Fruit fly (Drosophila melanogaster) S2 (cell line): Measurements from ENCODE around the gene CG17065.
"Not testable (repeated sequence)": the region's sequence is repeated elsewhere in the genome, so short reads cannot be mapped to it uniquely, and the experiment has no call there.

ENCODE experiments used
- CG8478 ChIP-seq: fragments of >200 bp; optimal IDR thresholded peaks from 2 replicates; lab custom pipeline; 2018
- CTCF ChIP-seq, 2 experiments: fragments of >200 bp; optimal IDR thresholded peaks; 2 replicates each; lab custom pipeline; 2018

The CG17065 gene

DNA sequence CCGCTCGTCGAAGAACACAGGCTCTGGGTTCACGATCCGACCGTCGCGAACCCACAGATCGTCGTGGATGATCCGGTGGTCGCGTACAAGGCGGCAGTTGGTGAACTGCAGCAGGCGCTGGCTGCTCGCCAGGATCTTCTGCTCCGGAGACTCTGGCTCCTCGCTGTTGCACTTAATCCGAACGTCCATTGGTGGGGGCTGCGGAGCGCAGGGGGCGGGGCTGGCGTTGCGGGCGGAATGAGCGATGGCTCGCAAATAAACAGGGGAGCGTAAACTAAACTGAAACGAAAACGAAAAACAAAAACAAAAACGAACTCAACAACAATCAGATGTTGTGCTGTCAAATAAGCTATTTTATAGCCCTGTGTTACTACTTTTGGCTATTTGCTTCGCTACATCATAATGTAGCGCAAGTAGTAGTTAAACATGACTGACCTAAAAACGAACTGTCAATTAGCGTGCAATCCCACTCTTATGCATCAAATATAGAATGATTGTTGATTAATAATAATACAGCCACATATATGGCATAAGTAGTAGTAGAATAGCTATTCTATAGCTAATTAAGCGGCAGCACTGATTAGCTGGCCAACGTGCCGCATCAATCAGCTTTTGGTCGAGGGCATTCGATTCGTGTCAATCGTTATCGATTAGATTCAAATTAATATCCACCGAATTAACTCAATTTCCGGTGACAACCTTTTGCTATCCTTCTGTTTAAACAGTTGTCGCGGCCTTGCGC lies at the start of gene CG17065:
CG17065 (minus strand) TSS at position 351 of the 742 bp plus-strand sequence.
- TF ChIP-seq CG8478 (lab: Kevin White, UChicago) (no peak), CTCF (optimal IDR thresholded peaks at IDR 0.05; lab: Kevin White, UChicago) (peak in 1 of 2 experiments; percentile 23)

DNA sequence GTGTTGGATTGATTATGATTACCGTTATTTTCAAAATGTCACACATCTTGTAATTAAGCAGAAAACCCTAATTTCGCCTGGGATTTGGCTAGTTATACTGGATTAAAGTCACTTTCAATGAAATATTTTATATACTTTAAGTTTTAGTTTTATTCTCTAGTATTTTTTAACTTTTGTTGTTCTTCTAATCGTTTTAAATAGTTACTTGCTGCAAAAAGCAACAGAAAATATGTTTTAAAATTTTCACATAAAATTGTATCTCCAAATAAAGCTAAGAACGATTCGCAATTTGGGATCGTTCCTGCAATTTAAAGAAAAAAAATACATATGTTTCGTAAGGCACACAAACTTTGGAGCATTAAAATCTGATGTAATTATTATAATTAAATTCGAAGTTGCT lies 12.7 kb upstream of the CG17065 start, which contains the start of gene Inx6:
Inx6 (minus strand) TSS at position 101 of the 400 bp plus-strand sequence.
- TF ChIP-seq CTCF (optimal IDR thresholded peaks at IDR 0.05; lab: Kevin White, UChicago) (no peak), CG8478 (lab: Kevin White, UChicago) (no peak)

DNA sequence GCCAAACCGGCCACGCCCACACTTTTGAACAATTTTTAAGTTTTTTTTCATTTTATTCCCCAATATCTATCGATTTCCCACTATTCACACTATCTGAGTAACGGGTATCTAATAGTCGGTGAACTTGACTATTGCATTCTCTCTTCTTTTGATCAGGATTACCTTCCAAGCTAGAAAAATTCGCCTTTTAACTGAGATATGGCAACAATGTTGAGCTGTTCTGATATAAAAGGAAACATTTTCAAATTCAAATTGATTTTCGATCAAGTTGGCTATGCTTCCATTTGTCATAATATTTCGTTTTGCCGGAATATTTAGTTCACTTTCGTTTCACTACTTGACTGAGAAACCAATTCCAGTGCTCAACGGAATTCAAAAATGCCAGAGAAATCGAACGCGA lies 1.9 kb upstream of the CG17065 start, which contains the start of gene CG42577:
CG42577 (plus strand) TSS at position 301 of the 400 bp plus-strand sequence.
- not testable (repeated sequence) for TF ChIP-seq CTCF (optimal IDR thresholded peaks at IDR 0.05; lab: Kevin White, UChicago); CG8478 (lab: Kevin White, UChicago)

DNA sequence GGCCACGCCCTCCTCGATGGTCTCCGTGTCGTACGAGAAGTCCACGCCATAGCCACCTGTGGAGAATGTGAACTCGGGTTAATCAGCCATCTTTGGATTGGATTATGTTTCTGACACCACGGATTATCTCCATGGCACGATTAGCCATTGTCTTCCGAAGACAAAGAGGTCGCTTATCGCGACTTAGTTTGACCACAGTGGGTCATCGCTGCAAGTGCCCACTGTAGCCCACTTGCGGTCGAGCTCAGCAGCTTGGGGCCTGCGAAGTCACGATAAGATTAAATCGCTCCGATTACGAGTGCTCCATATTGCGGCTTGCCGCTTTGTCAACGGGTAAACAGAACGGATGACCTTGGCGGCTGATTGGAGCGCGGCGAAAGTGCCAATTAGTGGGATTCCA lies 1.0 kb downstream of the CG17065 start:
- TF ChIP-seq CTCF (optimal IDR thresholded peaks at IDR 0.05; lab: Kevin White, UChicago) (no peak), CG8478 (lab: Kevin White, UChicago) (no peak)

DNA sequence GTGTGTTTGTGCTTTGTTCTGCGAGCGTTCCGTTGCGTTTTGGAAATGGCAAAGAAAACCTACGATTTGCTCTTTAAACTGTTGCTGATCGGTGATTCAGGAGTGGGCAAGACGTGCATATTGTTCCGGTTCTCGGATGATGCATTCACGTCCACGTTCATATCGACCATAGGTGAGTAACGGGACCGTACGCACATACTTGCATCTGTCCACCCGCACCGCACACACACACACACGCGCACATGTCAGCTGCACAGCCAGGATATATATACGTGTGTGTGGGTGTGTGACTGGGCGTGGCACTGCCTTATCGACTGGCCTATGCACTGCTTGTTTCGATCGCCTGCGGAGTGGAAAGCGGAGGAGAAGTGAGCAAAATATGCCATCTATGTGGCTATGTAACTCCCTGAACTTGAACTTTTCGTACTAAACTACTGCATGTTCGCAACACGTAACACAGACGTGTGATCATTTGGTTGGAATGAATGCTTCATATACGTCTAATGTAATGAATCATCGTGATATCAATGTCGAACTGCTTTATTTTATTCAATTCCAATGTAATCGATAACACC lies 5.3 kb downstream of the CG17065 start:
- no peak for TF ChIP-seq CTCF (optimal IDR thresholded peaks at IDR 0.05; lab: Kevin White, UChicago)
- TF ChIP-seq CG8478 (lab: Kevin White, UChicago) = no peak

DNA sequence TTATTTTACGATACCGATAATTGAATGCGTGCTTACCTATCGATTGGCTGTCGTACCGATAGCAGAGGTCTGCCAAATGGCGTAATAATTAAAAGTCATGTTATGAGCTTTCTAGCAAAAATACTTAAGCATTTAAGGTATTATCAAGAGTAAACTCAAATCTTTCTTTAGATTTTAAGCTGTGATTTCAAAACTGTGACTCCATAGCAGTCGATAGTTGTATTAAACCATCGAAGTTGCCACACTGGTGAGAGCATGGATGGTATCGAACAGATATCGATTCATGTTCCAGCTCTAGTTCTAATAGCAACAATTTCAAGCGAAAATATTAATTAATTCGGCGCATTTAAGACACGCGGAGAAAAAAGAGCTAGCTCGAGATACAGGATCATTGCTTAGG lies 5.9 kb downstream of the CG17065 start, which contains the start of the genes CG17068 and Rab10:
CG17068 (minus strand) TSS at position 25 of the 400 bp plus-strand sequence.
Rab10 (plus strand) TSS at position 270 of the 400 bp plus-strand sequence.
- no peak for TF ChIP-seq CTCF (optimal IDR thresholded peaks at IDR 0.05; lab: Kevin White, UChicago)
- no peak for TF ChIP-seq CG8478 (lab: Kevin White, UChicago)

DNA sequence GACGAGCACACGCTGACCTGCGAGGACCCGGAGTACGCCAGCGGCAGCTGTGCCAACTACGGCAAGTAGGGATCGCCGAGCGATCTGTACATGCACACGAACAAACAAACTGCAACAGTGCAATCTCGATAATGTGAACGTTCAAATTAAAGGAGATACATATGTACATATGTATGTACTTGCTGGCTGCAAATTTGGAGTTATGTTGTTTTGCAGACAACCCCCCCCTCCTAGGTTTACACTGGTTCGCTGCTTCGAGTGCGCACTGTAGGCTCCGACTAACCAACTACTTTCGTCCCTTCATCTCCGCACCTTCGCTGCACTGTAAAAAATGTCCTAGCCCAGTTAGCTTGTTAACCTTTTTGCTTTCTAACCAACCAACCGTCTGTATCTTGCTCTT lies 9.3 kb downstream of the CG17065 start:
- TF ChIP-seq CG8478 (lab: Kevin White, UChicago) (no peak), CTCF (optimal IDR thresholded peaks at IDR 0.05; lab: Kevin White, UChicago) (no peak)

DNA sequence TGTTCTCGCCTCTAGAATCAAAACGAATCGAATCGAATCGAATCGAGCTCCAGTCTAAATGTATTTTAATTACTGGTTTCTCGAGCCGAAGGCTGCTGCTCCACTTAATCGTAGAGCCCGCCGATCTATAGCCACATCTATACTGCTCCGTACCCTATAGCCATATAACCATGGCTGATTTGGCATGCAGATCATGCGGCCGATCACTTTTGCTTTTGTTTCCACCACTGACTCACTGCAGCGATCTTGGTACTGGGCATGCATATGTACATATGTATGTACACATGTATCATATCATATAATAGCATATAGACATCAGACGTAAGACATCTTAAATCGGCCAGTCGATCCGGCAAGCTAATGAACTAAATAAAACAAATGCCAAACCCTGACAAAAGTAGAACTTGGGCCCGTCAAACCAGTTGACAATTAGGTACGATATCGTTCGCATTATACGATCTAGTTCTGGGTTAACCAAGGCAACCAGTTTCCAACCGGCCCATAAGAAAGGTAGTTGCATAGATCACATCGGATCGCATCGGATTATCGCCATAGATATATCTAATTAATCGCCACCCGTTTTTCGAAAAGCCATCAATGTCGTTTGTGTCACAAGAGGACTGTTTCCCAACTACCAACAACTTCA lies 11.7 kb downstream of the CG17065 start:
- TF ChIP-seq CG8478 (lab: Kevin White, UChicago) (no peak), CTCF (optimal IDR thresholded peaks at IDR 0.05; lab: Kevin White, UChicago) (no peak)

DNA sequence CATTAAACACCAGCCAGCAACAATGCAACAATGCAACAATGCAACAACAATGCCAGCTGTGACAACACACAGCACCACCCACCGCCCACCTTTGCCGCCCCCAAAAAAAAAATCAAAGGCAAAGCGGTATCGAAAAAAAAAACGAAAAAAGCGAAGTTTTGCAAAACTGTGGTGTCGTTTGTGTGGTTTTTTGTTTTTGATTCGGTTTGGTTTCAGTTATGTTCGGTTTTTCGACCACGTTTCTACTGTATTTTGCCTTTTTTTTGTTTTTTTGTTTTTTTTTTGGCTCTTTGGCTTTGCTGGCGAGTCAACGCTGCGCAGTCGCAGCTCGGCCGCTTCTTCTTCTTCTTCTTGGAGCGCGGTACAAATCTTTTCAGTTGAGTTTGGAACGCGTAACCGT lies 12.7 kb downstream of the CG17065 start, which contains the start of gene Peritrophin-A:
Peritrophin-A (plus strand) TSS at position 370 of the 400 bp plus-strand sequence.
- TF ChIP-seq CTCF (optimal IDR thresholded peaks at IDR 0.05; lab: Kevin White, UChicago) = no peak
- TF ChIP-seq CG8478 (lab: Kevin White, UChicago) = no peak

DNA sequence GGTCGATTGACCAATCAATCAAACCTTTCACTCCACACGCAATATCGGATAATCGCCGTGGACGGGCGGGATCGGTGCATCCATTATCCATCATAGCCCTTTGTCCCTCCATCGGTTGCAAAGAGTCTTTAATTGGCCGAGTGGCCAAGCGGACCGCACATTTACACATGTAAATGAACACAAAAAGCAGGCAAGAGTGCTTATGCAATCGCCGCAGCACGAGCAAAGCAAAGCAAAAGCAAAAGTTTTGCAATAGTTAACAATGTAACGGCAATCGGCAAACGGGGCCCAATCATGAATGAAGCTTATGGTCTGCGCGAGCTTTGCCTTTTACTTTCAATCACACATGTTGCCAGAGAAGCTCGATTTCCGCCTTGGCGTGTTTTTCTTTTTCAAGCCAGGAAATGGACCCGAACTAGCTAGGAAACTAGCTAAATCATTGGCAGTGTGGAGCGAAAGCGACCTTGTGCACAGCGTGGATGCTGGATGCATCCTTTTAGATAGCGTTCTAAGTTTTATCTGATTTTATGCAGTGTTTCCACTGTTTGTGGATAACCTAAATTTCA lies 13.6 kb downstream of the CG17065 start:
- TF ChIP-seq CTCF (optimal IDR thresholded peaks at IDR 0.05; lab: Kevin White, UChicago) (no peak), CG8478 (lab: Kevin White, UChicago) (no peak)

DNA sequence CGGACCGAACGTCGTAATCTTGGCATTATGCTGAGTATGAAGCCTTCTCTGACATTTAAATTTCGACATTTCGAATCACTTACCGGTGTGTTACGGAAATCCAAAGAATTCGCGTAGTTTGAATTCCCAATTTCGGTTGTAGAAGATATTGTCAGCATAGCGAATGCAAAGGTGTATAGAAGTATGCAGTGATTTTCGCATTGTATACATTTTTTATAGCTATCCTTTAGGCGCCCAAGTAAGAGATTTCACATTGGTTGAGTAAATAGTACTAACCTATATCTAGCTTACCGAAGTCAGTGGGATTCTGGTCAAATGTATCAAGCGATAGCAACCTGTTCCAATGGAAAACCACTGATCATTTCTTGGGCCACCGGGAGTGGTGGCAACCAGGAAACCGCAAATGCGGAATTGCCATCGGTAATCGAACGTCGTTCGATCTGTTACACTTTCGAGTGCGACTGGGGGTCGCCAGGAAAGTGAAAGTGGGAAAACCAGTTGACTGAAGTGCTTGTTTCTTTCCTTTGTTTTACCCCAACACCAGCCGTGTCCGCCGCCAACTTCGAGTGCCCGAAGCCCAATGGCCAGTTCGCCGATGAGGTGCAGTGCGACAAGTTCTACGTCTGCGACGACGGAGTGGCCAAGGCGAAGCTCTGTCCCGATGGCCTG lies 16.3 kb downstream of the CG17065 start:
- TF ChIP-seq CG8478 (lab: Kevin White, UChicago) (no peak), CTCF (optimal IDR thresholded peaks at IDR 0.05; lab: Kevin White, UChicago) (no peak)

DNA sequence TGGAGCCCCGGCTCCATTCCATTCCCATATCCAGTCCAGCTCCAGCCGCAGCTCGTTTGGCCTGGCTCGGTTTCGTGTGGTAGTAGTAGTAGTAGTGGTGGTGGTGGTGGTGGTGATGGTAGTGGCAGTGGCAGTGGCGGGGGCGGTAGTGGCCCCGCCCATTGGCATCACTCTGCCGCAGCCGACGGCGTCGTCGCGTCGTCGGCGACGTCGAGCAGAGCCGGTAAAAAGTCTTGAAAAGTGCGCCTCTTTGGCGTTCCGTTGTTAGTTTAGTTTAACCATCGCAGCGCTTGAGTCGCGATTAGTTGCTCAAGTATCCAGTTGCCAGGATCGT lies 17.4 kb downstream of the CG17065 start, which contains the start of gene obst-A:
obst-A (plus strand) TSS at position 248 of the 334 bp plus-strand sequence.
- no peak for TF ChIP-seq CTCF (optimal IDR thresholded peaks at IDR 0.05; lab: Kevin White, UChicago)
- TF ChIP-seq CG8478 (lab: Kevin White, UChicago) = no peak

DNA sequence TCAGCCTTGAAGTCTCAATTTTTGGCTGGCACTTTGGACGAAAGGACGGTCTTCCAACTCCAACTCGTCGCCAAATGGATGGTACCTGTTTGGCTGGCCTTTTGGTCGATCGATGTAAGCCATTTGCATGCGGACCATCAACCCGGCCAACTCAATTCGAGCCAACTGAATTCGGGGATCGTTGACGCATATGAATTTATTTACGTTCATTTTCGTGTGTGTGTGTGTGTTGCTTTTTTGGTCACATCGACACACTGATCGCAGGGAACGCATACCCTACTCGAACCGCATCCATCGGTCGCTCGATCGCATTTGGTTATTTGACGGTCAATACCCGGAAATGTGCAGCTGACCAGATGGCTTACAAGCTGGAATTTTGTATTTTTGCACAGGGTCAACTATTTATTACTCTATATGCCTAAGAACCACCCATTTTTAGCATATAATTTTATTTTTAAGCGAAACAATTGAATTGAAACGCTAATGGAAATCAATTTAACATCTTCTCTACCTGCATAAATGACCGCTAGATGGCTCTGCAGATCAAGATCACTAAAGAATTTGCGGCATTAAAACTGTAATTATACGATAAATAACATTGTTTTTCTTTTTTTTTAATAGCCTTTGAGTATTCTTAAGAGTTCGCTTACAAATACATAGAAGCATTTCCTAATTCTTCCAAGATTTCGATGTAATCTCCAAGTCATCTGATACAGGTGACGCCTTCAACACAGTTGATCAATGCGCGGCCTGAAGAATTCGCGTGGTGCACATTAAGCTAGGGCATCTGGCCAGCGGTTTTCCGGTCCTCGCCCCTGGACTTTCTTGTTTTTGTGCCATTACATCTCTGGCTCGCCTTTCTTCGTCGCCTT lies 18.0 kb downstream of the CG17065 start:
- TF ChIP-seq CG8478 (lab: Kevin White, UChicago) = no peak
- TF ChIP-seq CTCF (optimal IDR thresholded peaks at IDR 0.05; lab: Kevin White, UChicago) = peak; percentile 56 to 71
